Worm (Caenorhabditis elegans): ENCODE results near the gene F08G5.3.

DNA sequence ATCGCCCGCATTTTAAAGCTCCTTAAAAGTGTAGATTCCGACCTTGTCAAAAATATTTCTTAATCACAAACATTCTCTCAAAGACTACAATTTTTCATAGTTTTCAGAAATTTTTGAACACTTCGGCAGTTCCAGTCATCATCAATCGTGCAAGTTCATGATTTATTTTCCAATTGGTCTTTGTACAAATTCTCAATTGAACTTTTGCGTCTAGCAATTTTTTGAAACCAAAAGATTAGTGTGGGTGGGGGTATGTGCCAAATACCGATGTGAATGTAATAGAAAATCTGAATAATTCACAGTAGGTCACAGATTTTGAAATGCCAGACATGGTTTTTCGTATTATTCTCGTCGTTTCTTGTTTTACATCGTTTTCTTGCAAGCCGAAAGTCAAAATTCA is 21.0 kb upstream of the F08G5.3 start, which contains the start of gene clec-185:
- TF ChIP-seq nhr-28 (tag; optimal IDR thresholded peaks at IDR 0.05) (no peak), lin-13 (tag; optimal IDR thresholded peaks at IDR 0.05) (no peak), nhr-237 (tag; optimal IDR thresholded peaks at IDR 0.05) (no peak), ham-2 (GFP tag; optimal IDR thresholded peaks at IDR 0.05) (no peak), unc-39 (tag; optimal IDR thresholded peaks at IDR 0.05) (no peak), lsy-2 (tag; optimal IDR thresholded peaks at IDR 0.05) (no peak), elt-3 (tag; optimal IDR thresholded peaks at IDR 0.05) (no peak), snpc-4 (tag; optimal IDR thresholded peaks at IDR 0.05) (no peak), pha-4 (tag; optimal IDR thresholded peaks at IDR 0.05) (no peak), sem-2 (GFP tag; optimal IDR thresholded peaks at IDR 0.05) (no peak)
